Worm (Caenorhabditis elegans) whole organism, L4 larva: ENCODE measurements around the gene srbc-61.

ENCODE experiments used
- Y5F2A.4 ChIP-seq: fragments of 200-800 bp; sonication (Bioruptor generic); optimal IDR thresholded peaks from 2 replicates; lab custom pipeline; 2018; ENCODE audit warnings: mild to moderate bottlenecking, missing genetic modification characterization, missing compliant biosample characterization
- ceh-82 ChIP-seq: sonication (generic microtip); optimal IDR thresholded peaks from 2 replicates; lab custom pipeline; 2017; ENCODE audit warnings: missing biosample characterization, missing genetic modification characterization
- hlh-30 ChIP-seq: sonication (generic microtip); optimal IDR thresholded peaks from 2 replicates; lab custom pipeline; 2017; ENCODE audit warnings: antibody characterized with exemption, mild to moderate bottlenecking, missing genetic modification characterization, missing compliant biosample characterization; ENCODE audit not compliant: insufficient read depth
- lin-15B ChIP-seq: fragments of 150-350 bp; sonication (generic microtip); optimal IDR thresholded peaks from 3 replicates; lab custom pipeline; 2014; ENCODE audit warnings: missing biosample characterization, missing genetic modification characterization
- nhr-11 ChIP-seq: fragments of 150-350 bp; optimal IDR thresholded peaks from 2 replicates; lab custom pipeline; 2014; ENCODE audit warnings: missing biosample characterization, missing genetic modification characterization

- TF ChIP-seq lin-15B (tag; lab: Kevin White, UChicago) (no peak), nhr-11 (tag; lab: Kevin White, UChicago) (no peak), ceh-82 (no peak), hlh-30 (tag; lab: Kevin White, UChicago) (no peak), Y5F2A.4 (GFP tag; lab: Kevin White, UChicago) (no peak)
These were observed 46.5 kb upstream of the srbc-61 start, which contains the start of gene T27C5.10 for ce11 chrV:17430066-17430465.
